Fruit fly (Drosophila melanogaster): Measurements from ENCODE around the gene CG18787.

The CG18787 gene

dm6 chr2L:11949917-11950316, 49.2 kb downstream of the CG18787 start (continued):
- TF ChIP-seq fd3F (GFP tag; optimal IDR thresholded peaks at IDR 0.05) = no peak
- TF ChIP-seq maf-S (GFP tag; optimal IDR thresholded peaks at IDR 0.05) = no peak
- TF ChIP-seq sens (GFP tag) = peak; percentile 91
- peak; percentile 51; the same call in 1 of the 2 replicates for TF ChIP-seq ara (GFP tag; IDR thresholded peaks at IDR 0.05)
- peak; percentile 68 for TF ChIP-seq CG17328 (GFP tag; IDR thresholded peaks at IDR 0.05)
- TF ChIP-seq CG12104 (GFP tag; optimal IDR thresholded peaks at IDR 0.05) = peak; percentile 4
- TF ChIP-seq CG32532 (GFP tag; IDR thresholded peaks at IDR 0.05) = 0 out of 2 replicates have a peak, but pooled peaks have one; percentile 17
- TF ChIP-seq Atf-2 (GFP tag; optimal IDR thresholded peaks at IDR 0.05) = peak; percentile 9
- peak; percentile 37 for TF ChIP-seq NfI (GFP tag; optimal IDR thresholded peaks at IDR 0.05)
- no peak for TF ChIP-seq Gug (GFP tag; IDR thresholded peaks at IDR 0.05)
- TF ChIP-seq fru (optimal IDR thresholded peaks at IDR 0.05) = no peak
- TF ChIP-seq CG14014 (GFP tag; IDR thresholded peaks at IDR 0.05) = peak; percentile 50; the same call in 1 of the 2 replicates
- TF ChIP-seq ssp (GFP tag; IDR thresholded peaks at IDR 0.05) = 0 out of 2 replicates have a peak, but pooled peaks have one; percentile 7
- peak; percentile 22 for TF ChIP-seq CG2678 (tag; optimal IDR thresholded peaks at IDR 0.05)
- no peak for TF ChIP-seq CG12744 (GFP tag; optimal IDR thresholded peaks at IDR 0.05)
- peak; percentile 36 for TF ChIP-seq Blimp-1 (GFP tag; optimal IDR thresholded peaks at IDR 0.05)
- no peak for TF ChIP-seq Hey (tag; optimal IDR thresholded peaks at IDR 0.05)
- peak; percentile 36 for TF ChIP-seq D19A (tag; optimal IDR thresholded peaks at IDR 0.05)
- TF ChIP-seq CG12155 (GFP tag; optimal IDR thresholded peaks at IDR 0.05) = peak; percentile 6
- TF ChIP-seq GATAe (GFP tag; conservative IDR thresholded peaks at IDR 0.05) = no peak
- peak; percentile 6 for TF ChIP-seq Max (GFP tag; optimal IDR thresholded peaks at IDR 0.05)
- TF ChIP-seq Sox102F (GFP tag; optimal IDR thresholded peaks at IDR 0.05) = peak; percentile 67
- TF ChIP-seq fu2 (GFP tag; optimal IDR thresholded peaks at IDR 0.05) = no peak
- no peak for TF ChIP-seq NC2α (GFP tag; optimal IDR thresholded peaks at IDR 0.05)
- TF ChIP-seq CG14710 (tag; optimal IDR thresholded peaks at IDR 0.05) = peak; percentile 17
- no peak for TF ChIP-seq CG6272 (GFP tag; IDR thresholded peaks at IDR 0.05)
- TF ChIP-seq CG31224 (GFP tag; IDR thresholded peaks at IDR 0.05) = peak; percentile 38; the same call in 1 of the 2 replicates
- TF ChIP-seq sqz (GFP tag; optimal IDR thresholded peaks at IDR 0.05) = no peak
- TF ChIP-seq Camta (GFP tag; optimal IDR thresholded peaks at IDR 0.05) = peak; percentile 12
- TF ChIP-seq sim (GFP tag; IDR thresholded peaks at IDR 0.05) = no peak
- no peak for TF ChIP-seq repo (GFP tag; optimal IDR thresholded peaks at IDR 0.05)
- TF ChIP-seq so (GFP tag; IDR thresholded peaks at IDR 0.05) = 0 out of 3 replicates have a peak, but pooled peaks have one; percentile 19
- TF ChIP-seq CG10462 (GFP tag; optimal IDR thresholded peaks at IDR 0.05) = no peak
- no peak for TF ChIP-seq exex (tag; optimal IDR thresholded peaks at IDR 0.05)
- no peak for TF ChIP-seq CG8359 (GFP tag; optimal IDR thresholded peaks at IDR 0.05; ENCODE audit: borderline replicate concordance)
- no peak for TF ChIP-seq odd (GFP tag; optimal IDR thresholded peaks at IDR 0.05)
- TF ChIP-seq usp (GFP tag; optimal IDR thresholded peaks at IDR 0.05) = no peak
- TF ChIP-seq disco-r (GFP tag; optimal IDR thresholded peaks at IDR 0.05) = no peak
- no peak for TF ChIP-seq CG11560 (tag; IDR thresholded peaks at IDR 0.05)
- TF ChIP-seq crc (GFP tag; optimal IDR thresholded peaks at IDR 0.05) = no peak
- no peak for TF ChIP-seq corto (GFP tag; optimal IDR thresholded peaks at IDR 0.05)
- TF ChIP-seq CG10654 (GFP tag; optimal IDR thresholded peaks at IDR 0.05) = peak; percentile 15
- 0 out of 3 replicates have a peak, but pooled peaks have one; percentile 16 for TF ChIP-seq CG6175 (GFP tag; IDR thresholded peaks at IDR 0.05)
- no peak for TF ChIP-seq CG18619 (GFP tag; optimal IDR thresholded peaks at IDR 0.05)
- no peak for TF ChIP-seq yki (optimal IDR thresholded peaks at IDR 0.05)
- no peak for TF ChIP-seq ftz-f1 (GFP tag; optimal IDR thresholded peaks at IDR 0.05)
- no peak for TF ChIP-seq Sin3A (optimal IDR thresholded peaks at IDR 0.05)
- TF ChIP-seq CG9609 (GFP tag; optimal IDR thresholded peaks at IDR 0.05) = peak; percentile 0
- no peak for TF ChIP-seq CG17568 (GFP tag; optimal IDR thresholded peaks at IDR 0.05)
- 0 out of 3 replicates have a peak, but pooled peaks have one; percentile 23 for TF ChIP-seq CG17361 (GFP tag; IDR thresholded peaks at IDR 0.05)
- TF ChIP-seq Dp (GFP tag; optimal IDR thresholded peaks at IDR 0.05) = no peak
- TF ChIP-seq en (GFP tag; optimal IDR thresholded peaks at IDR 0.05) = no peak
- TF ChIP-seq Dfd (GFP tag; optimal IDR thresholded peaks at IDR 0.05) = no peak

All from whole organism, embryonic.